Worm (Caenorhabditis elegans) whole organism, early embryonic: ENCODE measurements around the gene Y57G11B.3.

ENCODE experiments used
- F13C5.2 ChIP-seq: sonication (generic microtip); optimal IDR thresholded peaks from 2 replicates; lab custom pipeline; 2017; ENCODE audit warnings: mild to moderate bottlenecking, missing genetic modification characterization, inconsistent platforms, missing compliant biosample characterization
- ama-1 ChIP-seq: fragments of 150-350 bp; optimal IDR thresholded peaks from 2 replicates; lab custom pipeline; 2014
- ceh-36 ChIP-seq: sonication (generic microtip); optimal IDR thresholded peaks from 2 replicates; lab custom pipeline; 2016; ENCODE audit warnings: missing genetic modification characterization, inconsistent platforms, missing compliant biosample characterization
- flt-1 ChIP-seq: fragments of 200-800 bp; sonication (Bioruptor generic); IDR thresholded peaks from 2 replicates; pipeline ENCODE4 v1.3.6; 2022; ENCODE audit warnings: missing genetic modification characterization, missing compliant biosample characterization
- hmbx-1 ChIP-seq: sonication (generic microtip); optimal IDR thresholded peaks from 2 replicates; lab custom pipeline; 2016; ENCODE audit warnings: mild to moderate bottlenecking, missing genetic modification characterization, missing compliant biosample characterization
- hmg-4 ChIP-seq: fragments of 200-800 bp; sonication (Bioruptor generic); optimal IDR thresholded peaks from 2 replicates; lab custom pipeline; 2018; ENCODE audit warnings: mild to moderate bottlenecking, missing genetic modification characterization, missing compliant biosample characterization
- hnd-1 ChIP-seq: sonication (generic microtip); optimal IDR thresholded peaks from 2 replicates; lab custom pipeline; 2016; ENCODE audit warnings: missing genetic modification characterization, missing compliant biosample characterization
- tbx-11 ChIP-seq: fragments of 200-800 bp; sonication (Bioruptor generic); IDR thresholded peaks from 2 replicates; pipeline ENCODE4 v1.3.6; 2022; ENCODE audit warnings: missing genetic modification characterization, missing compliant biosample characterization
- tbx-37 ChIP-seq: fragments of 200-800 bp; sonication (Bioruptor generic); conservative IDR thresholded peaks from 2 replicates; pipeline ENCODE4 v1.3.6; 2022; ENCODE audit warnings: missing genetic modification reagents, missing genetic modification characterization, missing compliant biosample characterization
- tra-4 ChIP-seq: sonication (generic microtip); optimal IDR thresholded peaks from 2 replicates; lab custom pipeline; 2017; ENCODE audit warnings: missing genetic modification characterization, missing compliant biosample characterization

DNA sequence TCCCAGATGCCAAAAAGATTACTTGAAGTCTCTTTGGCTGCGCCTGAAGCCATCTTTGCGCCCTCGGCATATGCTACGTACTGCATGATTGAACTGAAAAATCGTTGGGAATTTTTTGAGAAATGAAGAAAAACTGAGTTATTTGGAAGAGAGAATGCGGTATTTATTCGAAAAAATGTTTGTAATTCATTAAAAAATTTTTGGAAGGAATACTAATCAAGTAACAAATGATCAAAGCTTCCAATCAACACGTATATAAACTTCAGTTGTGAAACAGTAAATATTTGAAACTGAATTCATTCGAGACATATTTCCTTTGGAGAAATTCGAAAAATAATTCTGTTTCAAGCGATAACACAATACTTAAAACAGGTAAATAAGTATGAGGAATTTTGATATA, 31.7 kb downstream of the Y57G11B.3 start, which contains the start of gene pals-29:
- TF ChIP-seq flt-1, result no peak
- TF ChIP-seq ama-1, result no peak
- TF ChIP-seq ceh-36 (tag; lab: Kevin White, UChicago), result no peak
- no peak for TF ChIP-seq tbx-37 (GFP tag; lab: Robert Waterston, UW)
- TF ChIP-seq F13C5.2 (tag; lab: Kevin White, UChicago), result no peak
- TF ChIP-seq hmbx-1, result no peak
- no peak for TF ChIP-seq hnd-1 (tag; lab: Kevin White, UChicago)
- TF ChIP-seq tra-4 (tag; lab: Kevin White, UChicago), result no peak
- no peak for TF ChIP-seq tbx-11 (GFP tag; lab: Robert Waterston, UW)
- no peak for TF ChIP-seq hmg-4 (GFP tag; lab: Kevin White, UChicago)
